Worm (Caenorhabditis elegans) whole organism, L2 larva: ENCODE measurements around the gene srj-57.

Experiments used
- elt-1 ChIP-seq: fragments of 150-350 bp; optimal IDR thresholded peaks from 2 replicates; lab custom pipeline; 2014; ENCODE audit warnings: missing biosample characterization, missing genetic modification characterization
- lin-39 ChIP-seq: fragments of 150-350 bp; optimal IDR thresholded peaks from 2 replicates; lab custom pipeline; 2014; ENCODE audit warnings: missing biosample characterization, missing genetic modification reagents, missing genetic modification characterization
- mdl-1 ChIP-seq, 2 experiments: fragments of 150-350 bp in 1 of 2; sonication (generic microtip) in 1 of 2; optimal IDR thresholded peaks; 2 replicates each; lab custom pipeline; 2017; ENCODE audit warnings: missing biosample characterization in 2 of 2, missing genetic modification characterization in 2 of 2
- nhr-12 ChIP-seq: fragments of 150-350 bp; optimal IDR thresholded peaks from 2 replicates; lab custom pipeline; 2014; ENCODE audit warnings: missing biosample characterization, missing genetic modification characterization
- nhr-23 ChIP-seq: fragments of 150-350 bp; optimal IDR thresholded peaks from 2 replicates; lab custom pipeline; 2014; ENCODE audit warnings: missing biosample characterization, missing genetic modification reagents, missing genetic modification characterization
- snpc-4 ChIP-seq: fragments of 150-350 bp; optimal IDR thresholded peaks from 2 replicates; lab custom pipeline; 2014; ENCODE audit warnings: missing biosample characterization, missing genetic modification characterization

DNA sequence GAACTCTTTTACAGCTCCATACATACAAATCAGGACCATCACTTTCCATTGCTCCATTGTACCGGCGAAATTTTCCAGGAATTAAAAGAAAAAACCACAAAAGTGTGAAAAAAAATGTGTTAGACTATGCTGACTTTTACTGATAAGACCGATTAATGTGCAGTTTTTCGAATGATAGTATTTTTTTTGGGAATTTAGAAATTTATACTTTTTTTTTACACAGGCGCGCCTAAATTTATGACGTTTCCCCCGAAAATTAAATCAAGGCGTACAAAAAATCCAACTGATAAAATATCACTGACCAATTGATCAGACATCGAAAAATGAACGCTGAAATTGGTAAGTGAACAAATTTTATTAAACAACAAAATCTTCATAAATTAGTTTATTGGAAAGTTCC, 20.0 kb upstream of the srj-57 start, which contains the start of gene folt-2:
- TF ChIP-seq elt-1 (tag; lab: Kevin White, UChicago) = no peak
- no peak for TF ChIP-seq snpc-4 (tag; lab: Kevin White, UChicago)
- no peak for TF ChIP-seq nhr-23 (tag; lab: Kevin White, UChicago)
- TF ChIP-seq nhr-12 = no peak
- TF ChIP-seq mdl-1 (tag; optimal IDR thresholded peaks at IDR 0.05; lab: Kevin White, UChicago) = no peak
- no peak for TF ChIP-seq lin-39
